Worm (Caenorhabditis elegans): ENCODE data around the gene str-260.

The str-260 gene

DNA sequence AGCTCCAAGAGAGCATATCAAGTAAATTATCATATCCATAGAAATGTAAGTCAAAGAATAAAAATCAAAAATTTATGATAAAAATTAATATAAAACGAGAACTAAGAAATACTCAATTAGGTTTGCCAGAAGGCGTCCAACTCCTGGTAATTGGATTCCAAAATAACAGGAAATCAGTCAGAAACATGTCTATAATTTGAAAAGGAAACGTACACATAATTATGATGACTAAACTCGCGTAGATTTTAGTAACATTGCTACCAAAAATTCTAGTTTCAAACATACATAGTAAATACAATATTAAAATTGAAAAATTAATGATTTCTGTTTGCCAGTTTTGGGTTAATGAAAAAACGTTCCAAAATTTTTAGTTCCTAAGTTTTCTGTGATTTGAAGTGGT, 42.3 kb upstream of the str-260 start, which contains the start of gene srbc-33:
srbc-33 (minus strand) TSS at position 101 of the 400 bp plus-strand sequence.
- no peak for TF ChIP-seq hlh-6 (tag; optimal IDR thresholded peaks at IDR 0.05)
- TF ChIP-seq pros-1 (tag; optimal IDR thresholded peaks at IDR 0.05), result no peak
- TF ChIP-seq nhr-11 (tag; optimal IDR thresholded peaks at IDR 0.05), result no peak
- TF ChIP-seq madf-2 (tag; optimal IDR thresholded peaks at IDR 0.05), result no peak
- no peak for TF ChIP-seq T23F11.4 (GFP tag; optimal IDR thresholded peaks at IDR 0.05)
- no peak for TF ChIP-seq eyg-1 (tag; optimal IDR thresholded peaks at IDR 0.05)
- no peak for TF ChIP-seq ceh-18 (tag; optimal IDR thresholded peaks at IDR 0.05)
- no peak for TF ChIP-seq sox-2 (GFP tag; IDR thresholded peaks at IDR 0.05)
- TF ChIP-seq ceh-30 (tag; optimal IDR thresholded peaks at IDR 0.05), result no peak
- no peak for TF ChIP-seq unc-42 (tag; optimal IDR thresholded peaks at IDR 0.05)
- TF ChIP-seq fkh-6 (tag; optimal IDR thresholded peaks at IDR 0.05), result no peak
- no peak for TF ChIP-seq rnt-1 (tag; optimal IDR thresholded peaks at IDR 0.05)
- no peak for TF ChIP-seq fax-1 (tag; optimal IDR thresholded peaks at IDR 0.05)
- no peak for TF ChIP-seq pat-9 (tag; optimal IDR thresholded peaks at IDR 0.05)
- no peak for TF ChIP-seq hlh-30 (tag; optimal IDR thresholded peaks at IDR 0.05; ENCODE audit: insufficient read depth)

DNA sequence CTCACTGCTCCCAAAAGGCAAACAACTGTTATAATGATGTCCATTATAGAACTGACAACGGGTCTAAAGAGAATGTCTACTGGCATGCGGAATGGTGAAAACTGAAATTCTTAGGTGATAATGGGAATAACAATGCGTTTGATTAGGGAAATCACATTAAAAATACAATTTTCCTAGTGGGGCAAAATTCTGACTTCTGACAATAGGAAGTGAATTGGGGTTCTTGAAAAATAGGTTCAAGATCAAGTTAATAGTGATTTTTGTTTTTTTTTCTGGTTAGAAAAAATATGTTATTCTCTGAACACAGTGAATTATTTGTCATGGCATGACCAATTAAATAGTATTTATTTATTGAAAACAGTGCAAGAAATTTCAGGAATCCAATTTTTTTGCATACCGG, 40.1 kb upstream of the str-260 start, which contains the start of gene srbc-32:
srbc-32 (minus strand) TSS at position 101 of the 400 bp plus-strand sequence.
- TF ChIP-seq C38D4.7 (GFP tag; optimal IDR thresholded peaks at IDR 0.05) (no peak), ceh-34 (tag; optimal IDR thresholded peaks at IDR 0.05) (no peak), ceh-9 (tag; optimal IDR thresholded peaks at IDR 0.05) (no peak), ceh-48 (tag; optimal IDR thresholded peaks at IDR 0.05) (no peak), unc-86 (tag; optimal IDR thresholded peaks at IDR 0.05) (no peak), mec-3 (tag; optimal IDR thresholded peaks at IDR 0.05; ENCODE audit: borderline replicate concordance) (no peak), sox-2 (GFP tag; IDR thresholded peaks at IDR 0.05) (no peak), dmd-4 (tag; optimal IDR thresholded peaks at IDR 0.05; ENCODE audit: borderline replicate concordance) (no peak), nhr-11 (tag; optimal IDR thresholded peaks at IDR 0.05) (no peak), elt-4 (tag; optimal IDR thresholded peaks at IDR 0.05) (no peak), zip-5 (tag; optimal IDR thresholded peaks at IDR 0.05) (no peak), ceh-19 (GFP tag; optimal IDR thresholded peaks at IDR 0.05) (no peak), che-1 (tag; optimal IDR thresholded peaks at IDR 0.05) (no peak), nfya-1 (tag; optimal IDR thresholded peaks at IDR 0.05) (no peak), tbx-7 (tag; optimal IDR thresholded peaks at IDR 0.05) (no peak), unc-3 (GFP tag; conservative IDR thresholded peaks at IDR 0.05) (no peak), unc-3 (tag; optimal IDR thresholded peaks at IDR 0.05) (no peak), pag-3 (tag; optimal IDR thresholded peaks at IDR 0.05; ENCODE audit: borderline replicate concordance) (no peak), ceh-30 (tag; optimal IDR thresholded peaks at IDR 0.05) (no peak), ttx-3 (tag; optimal IDR thresholded peaks at IDR 0.05) (no peak), eyg-1 (tag; optimal IDR thresholded peaks at IDR 0.05) (no peak)

DNA sequence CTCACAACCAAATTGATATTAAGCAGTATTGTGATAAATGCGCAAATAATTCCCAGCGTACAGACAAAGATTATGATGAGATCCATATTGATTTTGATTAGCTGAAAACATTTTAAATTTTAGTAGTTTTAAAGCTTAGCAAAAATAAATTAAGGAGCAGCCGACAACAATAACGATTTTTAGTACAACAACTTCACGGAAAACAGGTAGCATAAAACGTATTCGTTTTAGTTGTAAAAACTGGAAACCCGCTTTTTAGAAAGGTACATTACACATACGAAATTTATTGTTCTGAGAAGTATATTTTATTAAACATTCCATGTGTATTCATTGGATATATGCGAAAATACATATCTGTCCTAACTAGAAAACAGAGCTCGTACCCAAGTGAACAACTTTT, 36.5 kb upstream of the str-260 start, which contains the start of gene srbc-36:
srbc-36 (minus strand) TSS at position 101 of the 400 bp plus-strand sequence.
- TF ChIP-seq fkh-6 (tag; optimal IDR thresholded peaks at IDR 0.05), result no peak
- TF ChIP-seq pag-3 (tag; optimal IDR thresholded peaks at IDR 0.05; ENCODE audit: borderline replicate concordance), result no peak
- TF ChIP-seq che-1 (tag; optimal IDR thresholded peaks at IDR 0.05), result no peak
- TF ChIP-seq ceh-45 (GFP tag; IDR thresholded peaks at IDR 0.05), result no peak
- no peak for TF ChIP-seq F13H6.1 (tag; optimal IDR thresholded peaks at IDR 0.05)

DNA sequence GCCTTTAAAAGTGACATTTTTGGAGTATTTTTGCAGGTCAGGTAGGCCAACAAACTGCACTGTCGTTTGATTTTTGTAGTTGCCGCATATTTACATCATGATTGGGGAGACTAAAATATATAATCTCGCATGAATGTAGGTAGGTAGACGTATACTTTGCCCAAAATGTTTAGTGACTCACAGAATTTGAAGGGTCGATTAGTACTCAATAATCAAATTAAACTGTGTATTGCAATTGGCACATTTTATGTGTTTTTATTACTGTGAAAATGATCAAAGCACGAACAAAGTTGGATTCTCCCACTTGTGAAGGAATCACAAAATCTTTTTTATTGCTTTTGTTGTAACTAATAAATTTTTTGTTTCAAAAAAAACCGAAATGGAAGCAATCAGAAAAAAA, 30.1 kb upstream of the str-260 start, which contains the start of gene C07G3.15:
C07G3.15 (minus strand) TSS at position 101 of the 400 bp plus-strand sequence.
- no peak for TF ChIP-seq gmeb-2 (tag; optimal IDR thresholded peaks at IDR 0.05)
- TF ChIP-seq K02D7.2 (tag; optimal IDR thresholded peaks at IDR 0.05), result no peak
- TF ChIP-seq ceh-19 (GFP tag; optimal IDR thresholded peaks at IDR 0.05), result no peak
- no peak for TF ChIP-seq elt-2 (tag; optimal IDR thresholded peaks at IDR 0.05)
- TF ChIP-seq lin-11 (tag; optimal IDR thresholded peaks at IDR 0.05), result no peak
- no peak for TF ChIP-seq nhr-11 (tag; optimal IDR thresholded peaks at IDR 0.05)
- no peak for TF ChIP-seq fax-1 (tag; optimal IDR thresholded peaks at IDR 0.05)
- no peak for TF ChIP-seq hlh-13 (GFP tag; optimal IDR thresholded peaks at IDR 0.05)
- no peak for TF ChIP-seq sox-4 (tag; optimal IDR thresholded peaks at IDR 0.05)
- TF ChIP-seq fkh-6 (tag; optimal IDR thresholded peaks at IDR 0.05), result no peak
- TF ChIP-seq unc-86 (tag; optimal IDR thresholded peaks at IDR 0.05), result no peak
- no peak for TF ChIP-seq ceh-9 (tag; optimal IDR thresholded peaks at IDR 0.05)
- TF ChIP-seq ceh-18 (tag; optimal IDR thresholded peaks at IDR 0.05), result no peak
- no peak for TF ChIP-seq hlh-8 (tag; optimal IDR thresholded peaks at IDR 0.05)
- no peak for TF ChIP-seq unc-42 (tag; optimal IDR thresholded peaks at IDR 0.05)
- TF ChIP-seq hlh-15 (tag; optimal IDR thresholded peaks at IDR 0.05), result no peak
- no peak for TF ChIP-seq nhr-232 (tag; optimal IDR thresholded peaks at IDR 0.05)
- no peak for TF ChIP-seq ceh-48 (tag; optimal IDR thresholded peaks at IDR 0.05)
